Fruit fly (Drosophila melanogaster) whole organism, prepupa: ENCODE results near the gene CG32679.

ENCODE experiments used
- Blimp-1 ChIP-seq: fragments of 200-800 bp; sonication (Bioruptor generic); optimal IDR thresholded peaks from 3 replicates; lab custom pipeline; 2017; ENCODE audit warnings: missing biosample characterization, missing genetic modification characterization, mild to moderate bottlenecking, moderate library complexity, missing genetic modification reagents
- CG10631 ChIP-seq: fragments of 200-800 bp; sonication (Bioruptor generic); optimal IDR thresholded peaks from 2 replicates; lab custom pipeline; 2016; ENCODE audit warnings: missing biosample characterization, missing genetic modification characterization
- CG10669 ChIP-seq: fragments of 200-800 bp; sonication (Bioruptor generic); optimal IDR thresholded peaks from 3 replicates; lab custom pipeline; 2018; ENCODE audit warnings: missing biosample characterization, mild to moderate bottlenecking, missing genetic modification characterization, moderate library complexity
- CG11762 ChIP-seq: fragments of 200-800 bp; sonication (Bioruptor generic); optimal IDR thresholded peaks from 3 replicates; lab custom pipeline; 2016; ENCODE audit warnings: missing biosample characterization, missing genetic modification characterization; ENCODE audit not compliant: insufficient read depth
- CG11902 ChIP-seq: fragments of 200-800 bp; sonication (Bioruptor generic); optimal IDR thresholded peaks from 3 replicates; lab custom pipeline; 2016; ENCODE audit warnings: missing biosample characterization, missing genetic modification characterization
- CG15336 ChIP-seq: fragments of 200-800 bp; sonication (Bioruptor generic); IDR thresholded peaks from 2 replicates; pipeline ENCODE4 v1.3.6; 2022; ENCODE audit warnings: missing biosample characterization, missing genetic modification characterization
- CG1621 ChIP-seq: fragments of 200-800 bp; sonication (Bioruptor generic); optimal IDR thresholded peaks from 3 replicates; lab custom pipeline; 2018; ENCODE audit warnings: missing biosample characterization, mild to moderate bottlenecking, missing genetic modification characterization
- CG16779 ChIP-seq: fragments of 200-800 bp; sonication (Bioruptor generic); optimal IDR thresholded peaks from 3 replicates; lab custom pipeline; 2017; ENCODE audit warnings: missing biosample characterization, mild to moderate bottlenecking, missing genetic modification characterization
- CG3032 ChIP-seq: fragments of 200-800 bp; optimal IDR thresholded peaks from 2 replicates; lab custom pipeline; 2019; ENCODE audit warnings: missing biosample characterization, mild to moderate bottlenecking, missing genetic modification characterization, moderate library complexity
- CG31627 ChIP-seq: fragments of 200-800 bp; sonication (Bioruptor generic); optimal IDR thresholded peaks from 3 replicates; lab custom pipeline; 2016; ENCODE audit warnings: missing biosample characterization, missing genetic modification characterization
- CG34406 ChIP-seq: fragments of 200-800 bp; sonication (Bioruptor generic); optimal IDR thresholded peaks from 3 replicates; lab custom pipeline; 2016; ENCODE audit warnings: missing biosample characterization, missing genetic modification characterization
- CG3919 ChIP-seq: fragments of 200-800 bp; sonication (Bioruptor generic); optimal IDR thresholded peaks from 3 replicates; lab custom pipeline; 2016; ENCODE audit warnings: missing biosample characterization, missing genetic modification characterization
- CG6276 ChIP-seq: fragments of 200-800 bp; sonication (Bioruptor generic); optimal IDR thresholded peaks from 2 replicates; lab custom pipeline; 2017; ENCODE audit warnings: missing biosample characterization, mild to moderate bottlenecking, missing genetic modification characterization
- CG6808 ChIP-seq: fragments of 200-800 bp; sonication (Bioruptor generic); optimal IDR thresholded peaks from 3 replicates; lab custom pipeline; 2017; ENCODE audit warnings: missing biosample characterization, missing genetic modification characterization, mild to moderate bottlenecking, moderate library complexity, missing genetic modification reagents
- CG6854 ChIP-seq: fragments of 200-800 bp; sonication (Bioruptor generic); optimal IDR thresholded peaks from 2 replicates; lab custom pipeline; 2017; ENCODE audit warnings: missing biosample characterization, mild to moderate bottlenecking, missing genetic modification characterization
- CG7368 ChIP-seq: fragments of 200-800 bp; sonication (Bioruptor generic); optimal IDR thresholded peaks from 3 replicates; lab custom pipeline; 2016; ENCODE audit warnings: missing biosample characterization, missing genetic modification characterization
- CG8119 ChIP-seq: fragments of 200-800 bp; sonication (Bioruptor generic); IDR thresholded peaks from 3 replicates; pipeline ENCODE4 v1.3.6; 2022; ENCODE audit warnings: missing biosample characterization, missing genetic modification characterization
- CG8319 ChIP-seq: fragments of 200-800 bp; sonication (Bioruptor generic); optimal IDR thresholded peaks from 3 replicates; lab custom pipeline; 2016; ENCODE audit warnings: missing biosample characterization, missing genetic modification characterization
- CG8632 ChIP-seq: fragments of 200-800 bp; sonication (Bioruptor generic); optimal IDR thresholded peaks from 3 replicates; lab custom pipeline; 2016; ENCODE audit warnings: missing biosample characterization, missing genetic modification characterization
- Eip75B ChIP-seq: fragments of 200-800 bp; sonication (Bioruptor generic); optimal IDR thresholded peaks from 3 replicates; lab custom pipeline; 2016; ENCODE audit warnings: missing biosample characterization, missing genetic modification characterization
- Eip78C ChIP-seq: fragments of 200-800 bp; sonication (Bioruptor generic); peaks from one replicate; lab custom pipeline; 2016; ENCODE audit warnings: missing biosample characterization, missing genetic modification characterization
- Eip93F ChIP-seq: fragments of 200-800 bp; sonication (Bioruptor generic); optimal IDR thresholded peaks from 2 replicates; lab custom pipeline; 2016; ENCODE audit warnings: missing biosample characterization, mild to moderate bottlenecking, missing genetic modification characterization
- Gug ChIP-seq: fragments of 200-800 bp; sonication (Bioruptor generic); IDR thresholded peaks from 2 replicates; pipeline ENCODE4 v1.3.6; 2022; ENCODE audit warnings: missing biosample characterization, missing genetic modification characterization
- Hr39 ChIP-seq: fragments of 200-800 bp; sonication (Bioruptor generic); optimal IDR thresholded peaks from 2 replicates; lab custom pipeline; 2016; ENCODE audit warnings: missing biosample characterization, missing genetic modification characterization
- Met ChIP-seq: fragments of 200-800 bp; sonication (Bioruptor generic); optimal IDR thresholded peaks from 3 replicates; lab custom pipeline; 2016; ENCODE audit warnings: missing biosample characterization, missing genetic modification characterization
- OdsH ChIP-seq: fragments of 200-800 bp; sonication (Bioruptor generic); optimal IDR thresholded peaks from 3 replicates; lab custom pipeline; 2016; ENCODE audit warnings: missing biosample characterization, missing genetic modification characterization
- Sox102F ChIP-seq: fragments of 200-800 bp; sonication (Bioruptor generic); optimal IDR thresholded peaks from 2 replicates; lab custom pipeline; 2016; ENCODE audit warnings: missing biosample characterization, mild to moderate bottlenecking, missing genetic modification characterization
- Sox14 ChIP-seq: fragments of 200-800 bp; sonication (Bioruptor generic); optimal IDR thresholded peaks from 3 replicates; lab custom pipeline; 2016; ENCODE audit warnings: missing biosample characterization, missing genetic modification characterization
- dac ChIP-seq: fragments of 200-800 bp; sonication (Bioruptor generic); optimal IDR thresholded peaks from 2 replicates; lab custom pipeline; 2017; ENCODE audit warnings: missing biosample characterization, mild to moderate bottlenecking, missing genetic modification characterization
- esn ChIP-seq: fragments of 200-800 bp; sonication (Bioruptor generic); optimal IDR thresholded peaks from 2 replicates; lab custom pipeline; 2016; ENCODE audit warnings: missing biosample characterization, mild to moderate bottlenecking, missing genetic modification characterization, moderate library complexity
- fd59A ChIP-seq: fragments of 200-800 bp; sonication (Bioruptor generic); optimal IDR thresholded peaks from 2 replicates; lab custom pipeline; 2017; ENCODE audit warnings: missing biosample characterization, mild to moderate bottlenecking, missing genetic modification characterization, missing genetic modification reagents
- fd85E ChIP-seq: fragments of 200-800 bp; sonication (Bioruptor generic); optimal IDR thresholded peaks from 3 replicates; lab custom pipeline; 2016; ENCODE audit warnings: missing biosample characterization, missing genetic modification characterization
- fkh ChIP-seq: fragments of 200-800 bp; sonication (Bioruptor generic); optimal IDR thresholded peaks from 3 replicates; lab custom pipeline; 2017; ENCODE audit warnings: missing biosample characterization, mild to moderate bottlenecking, missing genetic modification characterization, moderate library complexity
- lz ChIP-seq: fragments of 200-800 bp; sonication (Bioruptor generic); optimal IDR thresholded peaks from 3 replicates; lab custom pipeline; 2016; ENCODE audit warnings: missing biosample characterization, missing genetic modification characterization
- net ChIP-seq: fragments of 200-800 bp; sonication (Bioruptor generic); optimal IDR thresholded peaks from 3 replicates; lab custom pipeline; 2016; ENCODE audit warnings: missing biosample characterization, missing genetic modification characterization
- salr ChIP-seq, 2 experiments: fragments of 200-800 bp; sonication (Bioruptor generic); optimal IDR thresholded peaks; 3 replicates each; lab custom pipeline; 2016 to 2018; ENCODE audit warnings: missing biosample characterization in 2 of 2, missing genetic modification characterization in 2 of 2, mild to moderate bottlenecking in 1 of 2
- spab ChIP-seq: fragments of 200-800 bp; sonication (Bioruptor generic); optimal IDR thresholded peaks from 2 replicates; lab custom pipeline; 2017; ENCODE audit warnings: missing biosample characterization, mild to moderate bottlenecking, missing genetic modification characterization, missing genetic modification reagents
- ss ChIP-seq, 2 experiments: fragments of 200-800 bp; sonication (Bioruptor generic); optimal IDR thresholded peaks; 2 replicates in 1 of 2; 3 replicates in 1 of 2; lab custom pipeline; 2017 to 2018; ENCODE audit warnings: mild to moderate bottlenecking in 2 of 2, missing biosample characterization in 2 of 2, missing genetic modification characterization in 2 of 2, moderate library complexity in 1 of 2
- svp ChIP-seq: fragments of 200-800 bp; sonication (Bioruptor generic); peaks from one replicate; lab custom pipeline; 2016; ENCODE audit warnings: missing biosample characterization, missing genetic modification characterization

Gene CG32679

dm6 chrX:10385757-10386156 is 18.5 kb upstream of the CG32679 start, which contains the start of the genes Psf3 and flw (continued):
- no peak for TF ChIP-seq CG8632
- TF ChIP-seq CG8119 (GFP tag; lab: Robert Waterston, UW), result no peak
- no peak for TF ChIP-seq dac (GFP tag; lab: Kevin White, UChicago)
- TF ChIP-seq Blimp-1, result no peak
- no peak for TF ChIP-seq CG10631 (GFP tag; lab: Kevin White, UChicago)
- TF ChIP-seq fd59A (GFP tag; lab: Kevin White, UChicago), result no peak
- no peak for TF ChIP-seq CG11902 (GFP tag; lab: Kevin White, UChicago)
- peak; percentile 25 for TF ChIP-seq CG6854 (GFP tag; lab: Kevin White, UChicago)
- no peak for TF ChIP-seq svp (GFP tag; lab: Kevin White, UChicago)
- TF ChIP-seq CG34406, result peak; percentile 14
- no peak for TF ChIP-seq CG10669 (GFP tag; lab: Kevin White, UChicago)
- no peak for TF ChIP-seq CG16779 (tag; lab: Kevin White, UChicago)
- TF ChIP-seq CG1621 (tag; lab: Kevin White, UChicago), result no peak
- no peak for TF ChIP-seq CG7368
- no peak for TF ChIP-seq spab (GFP tag; lab: Kevin White, UChicago)
- TF ChIP-seq fd85E (GFP tag; lab: Kevin White, UChicago), result no peak
- no peak for TF ChIP-seq Met

DNA sequence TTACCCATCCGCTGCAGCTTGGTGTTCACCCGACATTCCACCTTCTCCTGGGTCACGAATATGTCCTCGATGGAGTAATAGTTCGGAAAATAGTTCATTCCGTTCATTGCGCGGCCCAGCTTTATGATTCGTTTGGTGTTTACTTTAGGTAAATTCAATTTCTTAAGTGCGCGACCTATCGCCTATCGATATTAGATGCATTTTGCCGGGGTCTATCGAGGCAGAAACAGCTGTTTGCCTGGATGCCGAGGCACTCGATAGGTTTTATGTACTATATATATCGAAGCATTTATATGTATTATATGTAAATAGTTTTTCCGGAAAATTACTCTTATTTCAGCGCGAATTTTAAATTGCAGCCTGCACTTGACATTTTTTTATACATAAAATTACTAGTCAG is 17.7 kb upstream of the CG32679 start:
- no peak for TF ChIP-seq net (GFP tag; lab: Kevin White, UChicago)
- no peak for TF ChIP-seq CG3919 (GFP tag; lab: Kevin White, UChicago)
- TF ChIP-seq CG34406, result no peak
- peak; percentile 75 for TF ChIP-seq fkh (GFP tag; lab: Kevin White, UChicago)
- no peak for TF ChIP-seq Sox102F (GFP tag; lab: Kevin White, UChicago)
- TF ChIP-seq salr (GFP tag; optimal IDR thresholded peaks at IDR 0.05; lab: Kevin White, UChicago), result no peak
- TF ChIP-seq CG1621 (tag; lab: Kevin White, UChicago), result peak; percentile 11
- TF ChIP-seq CG3032, result no peak
- peak; percentile 15 for TF ChIP-seq Eip78C
- no peak for TF ChIP-seq lz (GFP tag; lab: Kevin White, UChicago)

DNA sequence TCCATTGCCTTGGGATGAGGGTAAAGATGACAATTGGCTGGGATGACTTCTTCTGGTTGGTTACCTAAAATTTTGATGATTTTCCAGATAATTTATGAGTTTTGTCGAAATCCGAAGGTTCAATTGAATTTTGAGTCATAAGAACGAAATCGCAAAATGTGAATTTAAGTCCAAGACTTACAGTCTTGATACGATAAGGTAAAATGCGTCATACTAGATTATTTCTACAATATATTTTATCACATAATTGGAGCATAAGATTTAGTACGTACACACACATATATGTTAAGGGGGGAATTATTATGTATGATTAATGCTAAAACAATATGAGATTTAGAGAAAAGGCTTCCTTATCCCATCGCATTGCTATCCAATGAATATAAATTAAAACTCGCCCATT is 14.0 kb upstream of the CG32679 start, which contains the start of gene CG32681:
CG32681 (minus strand) TSS at position 101 of the 400 bp plus-strand sequence.
- TF ChIP-seq Hr39 (GFP tag; lab: Kevin White, UChicago) (no peak), Eip78C (no peak), CG31627 (no peak), net (GFP tag; lab: Kevin White, UChicago) (no peak), CG15336 (GFP tag; lab: Robert Waterston, UW) (no peak), esn (GFP tag; lab: Kevin White, UChicago) (no peak), CG11762 (no peak), salr (GFP tag; optimal IDR thresholded peaks at IDR 0.05; lab: Kevin White, UChicago) (no peak), CG6808 (GFP tag; lab: Kevin White, UChicago) (no peak), Gug (GFP tag; lab: Robert Waterston, UW) (no peak), CG8319 (GFP tag; lab: Kevin White, UChicago) (no peak), CG6276 (GFP tag; lab: Kevin White, UChicago) (no peak), Eip75B (GFP tag; lab: Kevin White, UChicago) (no peak), lz (GFP tag; lab: Kevin White, UChicago) (no peak), Blimp-1 (no peak)

DNA sequence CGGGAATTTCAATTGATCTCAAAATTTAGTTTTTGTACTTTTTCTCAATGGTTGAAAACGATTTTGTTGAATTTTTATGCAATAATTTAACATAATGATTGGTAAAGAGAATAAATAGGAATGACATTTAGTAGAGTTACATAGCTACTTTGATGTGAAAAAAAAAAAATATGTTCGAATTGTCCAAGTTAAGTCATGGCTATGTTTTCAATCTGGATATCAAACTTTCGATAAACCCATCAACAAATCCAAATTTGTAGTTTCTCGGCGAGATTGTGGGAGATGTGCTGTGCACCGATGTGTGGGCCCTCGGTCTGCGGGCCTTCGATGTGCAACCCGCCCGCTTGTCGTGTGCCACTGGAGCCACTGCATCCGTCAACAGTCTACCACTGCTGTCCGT is 7.9 kb upstream of the CG32679 start, which contains the start of the genes CG32686 and CG2898:
CG32686 (minus strand) TSS at position 101 of the 400 bp plus-strand sequence.
CG2898 (plus strand) TSS at position 159 of the 400 bp plus-strand sequence.
- TF ChIP-seq Met (no peak), Sox102F (GFP tag; lab: Kevin White, UChicago) (no peak), CG7368 (no peak), ss (GFP tag; optimal IDR thresholded peaks at IDR 0.05; lab: Kevin White, UChicago) (no peak), Sox14 (GFP tag; lab: Kevin White, UChicago) (no peak), Eip93F (no peak), CG3919 (GFP tag; lab: Kevin White, UChicago) (no peak), fd59A (GFP tag; lab: Kevin White, UChicago) (no peak), OdsH (GFP tag; lab: Kevin White, UChicago) (no peak), CG8632 (no peak), CG10669 (GFP tag; lab: Kevin White, UChicago) (no peak)
